Worm (Caenorhabditis elegans): ENCODE data around the gene T25F10.3.

DNA sequence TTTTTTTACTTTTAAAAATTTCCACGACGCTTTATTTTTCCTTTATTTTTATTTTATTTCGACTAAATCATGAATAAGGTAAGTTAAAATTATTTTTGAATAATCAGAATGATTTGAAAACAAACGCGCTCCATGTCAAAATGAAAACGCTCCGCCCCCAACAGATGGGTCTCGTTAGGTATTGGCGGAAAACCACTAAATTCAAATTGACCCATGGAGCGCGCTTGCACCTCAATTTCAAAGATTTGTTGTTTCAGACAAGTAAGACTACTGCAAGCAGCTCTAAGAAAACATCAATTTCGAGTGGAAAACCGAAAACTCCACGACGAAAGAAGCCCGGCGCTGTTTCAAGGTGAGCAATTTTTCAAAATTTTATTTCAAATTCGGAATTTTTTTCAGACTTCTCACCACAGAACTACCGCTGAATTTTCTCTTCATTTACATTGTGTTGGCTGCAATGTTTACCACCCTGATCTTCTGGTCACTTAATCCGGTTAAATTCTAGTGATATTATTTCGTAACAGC, 43.1 kb downstream of the T25F10.3 start, which contains the start of gene ZC404.2:
- no peak for TF ChIP-seq ama-1 (optimal IDR thresholded peaks at IDR 0.05)
- TF ChIP-seq ZK546.5 (tag; optimal IDR thresholded peaks at IDR 0.05) = no peak
- TF ChIP-seq jun-1 (tag; optimal IDR thresholded peaks at IDR 0.05) = no peak
- TF ChIP-seq unc-62 (GFP tag; optimal IDR thresholded peaks at IDR 0.05 in 1 of 2) = no peak
- TF ChIP-seq unc-62 (tag; optimal IDR thresholded peaks at IDR 0.05) = no peak
- TF ChIP-seq nhr-28 (tag; optimal IDR thresholded peaks at IDR 0.05) = no peak
- peak; percentile 32 for TF ChIP-seq F10B5.3 (tag; optimal IDR thresholded peaks at IDR 0.05)

Measured in whole organism, L4 larva.